Fruit fly (Drosophila melanogaster): Measurements from ENCODE around the gene CG6345.

The CG6345 gene

DNA sequence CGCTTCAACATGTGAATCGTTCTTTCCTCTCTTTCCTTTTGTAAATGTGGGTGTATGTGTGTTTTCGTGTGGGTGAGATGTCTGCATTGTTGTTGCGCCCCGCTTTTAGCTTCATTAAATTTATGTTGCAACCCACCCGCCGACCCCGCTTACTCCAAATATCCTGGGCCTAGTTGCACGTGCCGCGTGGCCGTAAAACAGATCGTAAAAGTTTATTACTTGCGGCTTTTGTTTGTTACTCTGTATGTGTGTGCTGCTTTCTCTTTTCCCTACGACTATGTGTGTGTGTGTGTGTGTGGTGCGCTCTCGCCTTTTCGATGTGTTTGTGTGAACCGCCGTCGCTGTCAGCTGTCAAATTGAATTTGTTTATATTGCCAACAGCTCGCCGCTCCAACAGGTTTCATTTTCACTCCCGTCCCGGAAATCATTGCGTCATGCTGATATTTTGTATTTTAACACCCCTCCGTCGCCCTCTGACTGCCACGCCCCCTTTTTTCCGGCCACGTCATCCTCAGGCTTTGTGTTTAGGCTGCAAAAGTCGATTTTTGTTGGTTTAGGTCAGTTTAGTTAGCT is 17.6 kb upstream of the CG6345 start:
- TF ChIP-seq CG8301 (tag; optimal IDR thresholded peaks at IDR 0.05) = no peak
- TF ChIP-seq CG13204 (GFP tag; optimal IDR thresholded peaks at IDR 0.05) = no peak

DNA sequence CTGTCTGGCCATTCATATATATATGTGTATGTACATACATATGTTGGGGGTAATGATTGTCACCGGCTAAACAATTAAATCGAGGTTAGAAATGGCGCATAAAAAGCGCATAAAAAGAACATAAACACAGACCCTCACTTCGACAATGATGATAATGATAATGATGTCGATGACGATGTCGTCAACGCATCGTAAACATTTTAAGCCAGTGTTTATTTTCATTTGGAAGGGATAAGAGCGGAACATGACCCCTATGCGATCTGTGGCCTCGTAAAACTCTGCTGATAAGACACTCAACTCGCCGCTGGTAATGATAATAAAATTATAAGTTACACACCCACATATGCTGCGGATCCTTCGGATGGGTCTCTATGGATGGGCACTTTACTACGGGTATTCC is 15.2 kb upstream of the CG6345 start:
- no peak for TF ChIP-seq fd96Ca (GFP tag; IDR thresholded peaks at IDR 0.05)
- TF ChIP-seq Ets98B (GFP tag; IDR thresholded peaks at IDR 0.05) = no peak
- no peak for TF ChIP-seq CG8301 (tag; optimal IDR thresholded peaks at IDR 0.05)
- TF ChIP-seq Pif1B (GFP tag; optimal IDR thresholded peaks at IDR 0.05) = no peak
- no peak for TF ChIP-seq CG12605 (GFP tag; IDR thresholded peaks at IDR 0.05)

DNA sequence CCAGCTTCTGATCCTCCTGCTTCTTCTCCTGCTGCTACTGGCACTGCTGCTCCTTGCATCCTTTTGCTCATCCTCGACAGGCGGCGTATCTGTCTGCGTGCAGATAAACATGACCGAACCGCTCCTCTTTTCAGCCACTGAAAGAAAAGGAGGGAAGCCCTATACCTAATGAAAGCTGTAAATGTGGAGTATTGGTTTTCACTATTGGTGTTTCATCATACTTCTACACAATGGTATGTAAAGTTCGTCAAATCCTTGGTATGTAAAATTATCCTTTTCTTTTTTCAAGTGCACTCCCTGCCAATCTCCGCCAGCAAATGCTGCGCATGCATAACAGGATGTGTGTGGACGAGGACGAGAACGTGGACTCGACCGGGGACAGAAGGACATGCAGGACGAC is 12.5 kb upstream of the CG6345 start, which contains the start of gene CG46270:
TSS of gene CG46270 (minus strand) at position 101 of the 400 bp plus-strand sequence.
- TF ChIP-seq CG13204 (GFP tag; optimal IDR thresholded peaks at IDR 0.05) = no peak
- TF ChIP-seq CG32121 (GFP tag; IDR thresholded peaks at IDR 0.05) = no peak
- TF ChIP-seq Ets98B (GFP tag; IDR thresholded peaks at IDR 0.05) = no peak
- TF ChIP-seq Snoo (tag; optimal IDR thresholded peaks at IDR 0.05) = no peak
- TF ChIP-seq CG4496 (GFP tag; IDR thresholded peaks at IDR 0.05) = no peak
- TF ChIP-seq CG17806 (tag; optimal IDR thresholded peaks at IDR 0.05) = no peak
- no peak for TF ChIP-seq EcR (GFP tag; optimal IDR thresholded peaks at IDR 0.05)
- no peak for TF ChIP-seq CG34367 (tag; optimal IDR thresholded peaks at IDR 0.05)
- TF ChIP-seq gl (tag; optimal IDR thresholded peaks at IDR 0.05) = no peak
- no peak for TF ChIP-seq Pif1A (GFP tag; optimal IDR thresholded peaks at IDR 0.05)
- TF ChIP-seq rn (GFP tag; IDR thresholded peaks at IDR 0.05) = no peak
- TF ChIP-seq D1 (tag; optimal IDR thresholded peaks at IDR 0.05) = no peak
- TF ChIP-seq Pif1B (GFP tag; optimal IDR thresholded peaks at IDR 0.05) = no peak
- no peak for TF ChIP-seq CG12605 (GFP tag; IDR thresholded peaks at IDR 0.05)

DNA sequence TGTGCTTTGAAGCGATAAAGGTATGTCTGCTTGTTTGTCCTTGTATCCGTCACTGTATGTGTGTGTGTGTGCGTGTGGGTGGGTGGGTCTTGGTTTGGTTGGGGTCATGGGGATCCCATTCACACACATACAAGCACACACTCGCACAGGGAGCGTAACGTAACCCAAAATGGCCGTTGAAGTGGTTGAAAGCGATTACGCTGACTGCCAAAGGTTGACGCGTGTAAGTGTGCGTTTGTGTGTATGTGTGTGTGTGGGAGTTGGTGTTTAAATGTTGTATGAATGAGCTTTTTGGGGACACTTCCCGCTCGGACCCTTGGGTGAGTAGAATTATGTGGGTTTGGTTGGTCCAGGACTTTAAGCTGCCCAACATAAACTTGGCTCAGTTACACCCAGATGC is 5.3 kb upstream of the CG6345 start:
- TF ChIP-seq Pif1A (GFP tag; optimal IDR thresholded peaks at IDR 0.05) (no peak), Ets98B (GFP tag; IDR thresholded peaks at IDR 0.05) (no peak), CG10348 (GFP tag; IDR thresholded peaks at IDR 0.05) (no peak), Pif1B (GFP tag; optimal IDR thresholded peaks at IDR 0.05) (no peak), CG34367 (tag; optimal IDR thresholded peaks at IDR 0.05) (no peak), rn (GFP tag; IDR thresholded peaks at IDR 0.05) (no peak), CG4496 (GFP tag; IDR thresholded peaks at IDR 0.05) (no peak), CG14655 (GFP tag; optimal IDR thresholded peaks at IDR 0.05) (no peak), EcR (GFP tag; optimal IDR thresholded peaks at IDR 0.05) (no peak), CG12605 (GFP tag; IDR thresholded peaks at IDR 0.05) (no peak), CG32121 (GFP tag; IDR thresholded peaks at IDR 0.05) (no peak), CG17806 (tag; optimal IDR thresholded peaks at IDR 0.05) (no peak)

DNA sequence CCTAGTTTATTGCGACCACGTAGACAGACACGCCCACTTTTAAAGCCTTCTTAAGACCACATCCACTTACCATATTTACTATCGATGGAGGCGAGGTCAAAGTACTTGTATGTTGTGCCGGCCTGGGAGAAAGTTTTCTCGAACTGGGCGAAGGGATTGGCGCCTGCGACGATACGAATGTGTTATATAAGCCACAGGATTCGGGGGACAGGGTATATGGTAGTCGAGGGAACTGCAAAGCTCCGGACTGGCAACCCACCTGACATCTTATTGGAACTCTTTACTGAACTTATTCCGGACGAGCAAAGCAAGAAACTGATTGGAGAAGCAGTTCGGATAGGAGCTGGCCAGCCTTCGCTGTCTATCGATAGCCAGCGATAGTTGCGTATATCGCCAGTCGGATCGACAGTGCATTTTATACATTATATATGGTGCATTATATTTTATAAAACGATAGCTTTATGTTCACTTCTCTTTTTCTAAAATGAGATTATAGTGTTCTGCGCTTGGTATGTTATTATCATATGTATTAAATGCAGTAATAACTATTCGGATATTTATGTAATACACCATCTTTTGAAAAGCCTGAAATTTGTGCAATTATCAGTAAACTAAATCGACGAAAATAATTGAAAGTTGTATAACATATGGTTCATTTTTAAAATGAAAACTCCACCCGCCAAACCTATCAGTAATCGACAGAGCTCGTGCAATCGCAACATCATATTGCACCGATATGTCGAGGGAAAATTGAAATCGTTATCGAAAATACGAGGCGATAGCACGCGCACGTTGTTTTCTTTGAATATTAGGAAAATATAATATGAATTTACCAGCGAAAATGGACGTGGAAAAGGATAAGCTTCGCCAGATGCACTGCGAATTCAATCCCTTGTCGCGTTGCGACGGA is 3.0 kb downstream of the CG6345 start, which contains the start of the genes Irp-1B and Rrp46:
TSS of gene Irp-1B (minus strand) at position 320 of the 910 bp plus-strand sequence.
TSS of gene Rrp46 (plus strand) at position 752 of the 910 bp plus-strand sequence.
- TF ChIP-seq EcR (GFP tag; optimal IDR thresholded peaks at IDR 0.05) (peak; percentile 92), gl (tag; optimal IDR thresholded peaks at IDR 0.05) (peak; percentile 24), Ets98B (GFP tag; IDR thresholded peaks at IDR 0.05) (0 out of 2 replicates have a peak, but pooled peaks have one; percentile 21), CG14655 (GFP tag; optimal IDR thresholded peaks at IDR 0.05) (no peak)

DNA sequence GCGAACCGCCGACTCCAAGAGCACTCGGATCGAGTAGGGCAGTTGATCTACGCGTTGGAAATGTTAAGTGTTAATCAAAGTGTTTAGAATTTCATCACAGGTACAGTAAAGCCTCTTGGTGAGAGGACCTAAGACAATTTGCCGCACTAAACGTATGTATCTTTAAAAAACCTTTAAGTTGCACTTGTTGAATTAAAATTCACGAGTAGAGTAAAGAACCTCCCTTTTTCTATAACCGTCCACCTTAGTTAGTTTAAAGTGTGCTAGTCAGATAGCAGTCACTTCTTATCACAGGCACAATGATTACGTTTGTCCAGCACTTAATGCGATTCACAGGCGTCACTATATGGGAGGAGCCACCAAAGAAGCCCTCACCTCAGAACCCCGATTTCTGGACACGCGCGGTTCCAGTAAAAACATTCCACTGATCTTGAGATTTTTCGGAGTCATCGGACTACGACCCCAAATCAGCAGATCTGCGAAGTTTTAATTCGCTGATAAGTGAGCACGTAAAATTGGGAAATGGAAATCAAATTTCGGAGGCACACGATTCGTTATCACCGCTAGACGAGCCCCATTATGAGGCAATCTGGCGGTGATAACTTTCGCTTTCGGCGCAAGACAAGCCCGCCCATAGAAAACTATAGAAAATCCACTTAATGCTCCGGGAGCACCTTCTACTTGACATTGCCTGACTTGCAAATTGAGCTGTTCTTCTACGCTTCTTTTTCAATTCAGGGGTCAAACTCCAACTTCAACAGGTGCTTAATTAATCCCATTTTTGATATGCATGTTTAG is 3.9 kb downstream of the CG6345 start:
- TF ChIP-seq CG32121 (GFP tag; IDR thresholded peaks at IDR 0.05) (peak; percentile 74; the same call in 1 of the 2 replicates), CG17806 (tag; optimal IDR thresholded peaks at IDR 0.05) (peak; percentile 34), gl (tag; optimal IDR thresholded peaks at IDR 0.05) (no peak), CG8159 (tag; optimal IDR thresholded peaks at IDR 0.05) (no peak), fd96Ca (GFP tag; IDR thresholded peaks at IDR 0.05) (peak; percentile 88), CG13204 (GFP tag; optimal IDR thresholded peaks at IDR 0.05) (no peak), CG34367 (tag; optimal IDR thresholded peaks at IDR 0.05) (no peak), CG4496 (GFP tag; IDR thresholded peaks at IDR 0.05) (peak; percentile 71; the same call in 2 of the 3 replicates), rn (GFP tag; IDR thresholded peaks at IDR 0.05) (peak; percentile 25; the same call in 1 of the 2 replicates), CG10348 (GFP tag; IDR thresholded peaks at IDR 0.05) (no peak), Ets98B (GFP tag; IDR thresholded peaks at IDR 0.05) (peak; percentile 65), Pif1A (GFP tag; optimal IDR thresholded peaks at IDR 0.05) (no peak), Pif1B (GFP tag; optimal IDR thresholded peaks at IDR 0.05) (no peak), CG12605 (GFP tag; IDR thresholded peaks at IDR 0.05) (no peak; the same call in 1 of the 2 replicates), EcR (GFP tag; optimal IDR thresholded peaks at IDR 0.05) (no peak)

Measured in whole organism, pupa.